Worm (Caenorhabditis elegans): ENCODE measurements around the gene slc-46A.

DNA sequence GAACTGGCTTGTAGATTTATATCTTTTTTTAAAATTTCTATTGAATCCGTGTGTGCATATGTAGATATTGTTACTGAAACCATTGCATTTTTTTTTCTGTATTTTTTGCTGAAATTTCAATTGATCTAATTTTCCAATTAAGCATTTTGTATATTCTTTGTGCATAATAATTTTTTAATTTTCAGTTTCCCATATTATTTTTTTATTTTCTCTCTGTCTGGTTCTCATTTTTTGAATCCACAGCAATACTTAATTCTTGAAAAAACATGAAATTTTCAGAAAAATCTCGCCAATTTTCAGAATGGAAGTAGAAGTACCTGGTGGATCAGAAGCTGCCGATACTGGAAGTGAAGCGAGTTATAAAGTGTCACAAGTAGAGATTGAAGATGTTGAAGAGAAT, 47.5 kb downstream of the slc-46A start, which contains the start of gene sand-1:
- TF ChIP-seq nhr-11 (tag; optimal IDR thresholded peaks at IDR 0.05): no peak
- TF ChIP-seq snpc-4 (tag; optimal IDR thresholded peaks at IDR 0.05): no peak
- no peak for TF ChIP-seq nhr-76 (tag; optimal IDR thresholded peaks at IDR 0.05)

Data from whole organism, L1 larva.